Fruit fly (Drosophila melanogaster) Kc167 (cell line): Measurements from ENCODE around the gene Cpr67Fa1.

Experiments
- Myc ChIP-seq: fragments of >200 bp; optimal IDR thresholded peaks from 2 replicates; lab custom pipeline; 2017; ENCODE audit warnings: missing external identifiers
- Sin3A ChIP-seq: fragments of >200 bp; optimal IDR thresholded peaks from 2 replicates; lab custom pipeline; 2018; ENCODE audit warnings: missing external identifiers
- h ChIP-seq: fragments of >200 bp; optimal IDR thresholded peaks from 3 replicates; lab custom pipeline; 2018; ENCODE audit warnings: missing external identifiers
- insv ChIP-seq: fragments of >200 bp; optimal IDR thresholded peaks from 3 replicates; lab custom pipeline; 2018; ENCODE audit warnings: missing external identifiers
- psq ChIP-seq: fragments of >200 bp; optimal IDR thresholded peaks from 2 replicates; lab custom pipeline; 2017; ENCODE audit warnings: missing external identifiers
- ttk ChIP-seq: sonication (Bioruptor generic); optimal IDR thresholded peaks from 2 replicates; lab custom pipeline; 2017; ENCODE audit warnings: missing external identifiers

Cpr67Fa1 gene

dm6 chr3L:10851107-10851762, 38.6 kb upstream of the Cpr67Fa1 start:
- TF ChIP-seq psq (lab: Kevin White, UChicago): no peak

dm6 chr3L:10851853-10852346, 37.9 kb upstream of the Cpr67Fa1 start:
- no peak for TF ChIP-seq ttk (lab: Kevin White, UChicago)
- TF ChIP-seq psq (lab: Kevin White, UChicago): no peak
- no peak for TF ChIP-seq Sin3A (lab: Kevin White, UChicago)
- no peak for TF ChIP-seq h (lab: Kevin White, UChicago)
- no peak for TF ChIP-seq insv (lab: Kevin White, UChicago)
- TF ChIP-seq Myc: no peak

- TF ChIP-seq h (lab: Kevin White, UChicago): no peak
Measured at dm6 chr3L:10852347-10853130, 37.3 kb upstream of the Cpr67Fa1 start.

dm6 chr3L:10853131-10853471, 36.7 kb upstream of the Cpr67Fa1 start:
- TF ChIP-seq psq (lab: Kevin White, UChicago): no peak
- no peak for TF ChIP-seq Sin3A (lab: Kevin White, UChicago)

- no peak for TF ChIP-seq h (lab: Kevin White, UChicago)
- TF ChIP-seq psq (lab: Kevin White, UChicago): no peak
- TF ChIP-seq insv (lab: Kevin White, UChicago): no peak
- TF ChIP-seq ttk (lab: Kevin White, UChicago): no peak
- TF ChIP-seq Myc: no peak
- no peak for TF ChIP-seq Sin3A (lab: Kevin White, UChicago)
Measured at dm6 chr3L:10853618-10854017, 36.2 kb upstream of the Cpr67Fa1 start.

- TF ChIP-seq ttk (lab: Kevin White, UChicago): no peak
- no peak for TF ChIP-seq Myc
- TF ChIP-seq insv (lab: Kevin White, UChicago): no peak
Measured at dm6 chr3L:10854026-10854425, 35.8 kb upstream of the Cpr67Fa1 start.

- no peak for TF ChIP-seq insv (lab: Kevin White, UChicago)
- TF ChIP-seq ttk (lab: Kevin White, UChicago): no peak
- TF ChIP-seq Sin3A (lab: Kevin White, UChicago): no peak
- TF ChIP-seq h (lab: Kevin White, UChicago): no peak
- no peak for TF ChIP-seq Myc
- no peak for TF ChIP-seq psq (lab: Kevin White, UChicago)
Measured at dm6 chr3L:10854801-10855418, 34.9 kb upstream of the Cpr67Fa1 start.

- TF ChIP-seq h (lab: Kevin White, UChicago) (no peak), Sin3A (lab: Kevin White, UChicago) (no peak), insv (lab: Kevin White, UChicago) (no peak), Myc (no peak), psq (lab: Kevin White, UChicago) (no peak), ttk (lab: Kevin White, UChicago) (no peak)
Measured at dm6 chr3L:10855419-10856213, 34.2 kb upstream of the Cpr67Fa1 start.

dm6 chr3L:10856534-10857030, 33.2 kb upstream of the Cpr67Fa1 start:
- TF ChIP-seq ttk (lab: Kevin White, UChicago): no peak
- no peak for TF ChIP-seq psq (lab: Kevin White, UChicago)
- no peak for TF ChIP-seq Sin3A (lab: Kevin White, UChicago)
- TF ChIP-seq h (lab: Kevin White, UChicago): no peak
- TF ChIP-seq insv (lab: Kevin White, UChicago): no peak
- TF ChIP-seq Myc: no peak

- TF ChIP-seq psq (lab: Kevin White, UChicago) (no peak), insv (lab: Kevin White, UChicago) (no peak), Sin3A (lab: Kevin White, UChicago) (no peak), ttk (lab: Kevin White, UChicago) (no peak), Myc (no peak), h (lab: Kevin White, UChicago) (no peak)
Measured at dm6 chr3L:10857515-10858023, 32.2 kb upstream of the Cpr67Fa1 start.

- TF ChIP-seq insv (lab: Kevin White, UChicago) (no peak), ttk (lab: Kevin White, UChicago) (no peak), psq (lab: Kevin White, UChicago) (no peak), Myc (no peak), h (lab: Kevin White, UChicago) (no peak), Sin3A (lab: Kevin White, UChicago) (no peak)
Measured at dm6 chr3L:10858569-10858968, 31.2 kb upstream of the Cpr67Fa1 start.
